Worm (Caenorhabditis elegans): ENCODE results near the gene aass-1.

aass-1 gene

DNA sequence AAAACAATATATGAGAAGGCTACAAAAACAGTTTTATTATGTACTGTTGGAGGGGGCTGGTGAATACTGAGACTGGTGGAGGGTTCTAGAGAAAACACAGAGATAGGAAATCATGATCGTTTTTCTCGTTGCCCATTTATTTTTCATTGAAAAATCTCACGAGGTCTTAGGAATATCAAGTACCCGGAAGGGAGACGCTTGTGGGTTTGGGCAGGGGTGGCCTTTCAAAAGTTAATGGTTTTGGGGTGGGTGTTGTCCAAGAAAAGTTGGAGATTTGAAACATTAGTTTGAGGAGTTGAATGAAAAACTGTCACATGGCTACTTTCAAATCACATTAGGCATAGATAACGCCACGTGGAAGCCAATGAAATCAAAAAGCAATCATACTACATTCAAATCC lies 49.8 kb downstream of the aass-1 start (continued):
- no peak for TF ChIP-seq fkh-10 (GFP tag; optimal IDR thresholded peaks at IDR 0.05)
- no peak for TF ChIP-seq Y5F2A.4 (GFP tag; optimal IDR thresholded peaks at IDR 0.05)

- TF ChIP-seq ceh-28 (tag; optimal IDR thresholded peaks at IDR 0.05), result no peak
- TF ChIP-seq php-3 (GFP tag; IDR thresholded peaks at IDR 0.05), result peak; percentile 91
- peak; percentile 49; the same call in 1 of the 2 replicates for TF ChIP-seq mxl-2 (GFP tag; conservative IDR thresholded peaks at IDR 0.05)
- TF ChIP-seq pqm-1 (tag; optimal IDR thresholded peaks at IDR 0.05), result peak; percentile 76
- no peak for TF ChIP-seq vab-7 (GFP tag; IDR thresholded peaks at IDR 0.05)
- TF ChIP-seq set-16 (GFP tag; IDR thresholded peaks at IDR 0.05), result no peak
- TF ChIP-seq nhr-6 (tag; optimal IDR thresholded peaks at IDR 0.05), result no peak
- no peak for TF ChIP-seq dmd-8 (GFP tag; IDR thresholded peaks at IDR 0.05)
- no peak for TF ChIP-seq F37D6.2 (tag; optimal IDR thresholded peaks at IDR 0.05)
- no peak for TF ChIP-seq unc-130 (GFP tag; optimal IDR thresholded peaks at IDR 0.05)
- TF ChIP-seq ceh-82 (tag; optimal IDR thresholded peaks at IDR 0.05), result no peak
- TF ChIP-seq hif-1 (tag; optimal IDR thresholded peaks at IDR 0.05), result no peak
- TF ChIP-seq nhr-10 (tag; optimal IDR thresholded peaks at IDR 0.05), result no peak
- peak; percentile 54 for TF ChIP-seq nhr-48 (tag; optimal IDR thresholded peaks at IDR 0.05)
- no peak for TF ChIP-seq ctbp-1 (GFP tag; IDR thresholded peaks at IDR 0.05)
- TF ChIP-seq ceh-32 (tag; optimal IDR thresholded peaks at IDR 0.05; ENCODE audit: poor library complexity), result no peak
- no peak for TF ChIP-seq rbr-2 (tag; optimal IDR thresholded peaks at IDR 0.05)
- 0 out of 2 replicates have a peak, but pooled peaks have one; percentile 33 for TF ChIP-seq ceh-20 (GFP tag; IDR thresholded peaks at IDR 0.05)
- no peak for TF ChIP-seq madf-5 (GFP tag; IDR thresholded peaks at IDR 0.05)
- no peak for TF ChIP-seq tag-97 (GFP tag; IDR thresholded peaks at IDR 0.05)
- no peak for TF ChIP-seq lin-38 (GFP tag; IDR thresholded peaks at IDR 0.05)
- TF ChIP-seq F10B5.3 (tag; optimal IDR thresholded peaks at IDR 0.05), result no peak
- no peak for TF ChIP-seq nhr-41 (GFP tag; IDR thresholded peaks at IDR 0.05)
- no peak for TF ChIP-seq ztf-7 (tag; optimal IDR thresholded peaks at IDR 0.05)
- TF ChIP-seq nhr-111 (GFP tag; optimal IDR thresholded peaks at IDR 0.05), result no peak
- TF ChIP-seq nhr-102 (tag; optimal IDR thresholded peaks at IDR 0.05), result peak; percentile 54
- TF ChIP-seq hlh-30 (tag; optimal IDR thresholded peaks at IDR 0.05; ENCODE audit: insufficient read depth), result peak; percentile 70
- TF ChIP-seq lin-15B (tag; optimal IDR thresholded peaks at IDR 0.05), result no peak
- peak; percentile 60; the same call in 1 of the 2 replicates for TF ChIP-seq tra-1 (GFP tag; IDR thresholded peaks at IDR 0.05)
- no peak for TF ChIP-seq nhr-11 (tag; optimal IDR thresholded peaks at IDR 0.05)
- TF ChIP-seq madf-9 (GFP tag; conservative IDR thresholded peaks at IDR 0.05), result no peak
- no peak for TF ChIP-seq duxl-1 (tag; optimal IDR thresholded peaks at IDR 0.05; ENCODE audit: poor library complexity)
- TF ChIP-seq hmg-1.1 (GFP tag; IDR thresholded peaks at IDR 0.05), result no peak
- TF ChIP-seq arid-1 (GFP tag; conservative IDR thresholded peaks at IDR 0.05), result no peak
- TF ChIP-seq daf-16 (GFP tag; optimal IDR thresholded peaks at IDR 0.05), result no peak
- TF ChIP-seq daf-16 (tag; optimal IDR thresholded peaks at IDR 0.05), result peak; percentile 78
- TF ChIP-seq lsy-2 (tag; optimal IDR thresholded peaks at IDR 0.05), result no peak
- TF ChIP-seq attf-4 (tag; optimal IDR thresholded peaks at IDR 0.05), result no peak
- no peak for TF ChIP-seq lin-29 (GFP tag; IDR thresholded peaks at IDR 0.05)
- 0 out of 2 replicates have a peak, but pooled peaks have one; percentile 31 for TF ChIP-seq T26A8.4 (GFP tag; IDR thresholded peaks at IDR 0.05)
- TF ChIP-seq F49E8.2 (tag; optimal IDR thresholded peaks at IDR 0.05; ENCODE audit: borderline replicate concordance), result no peak
- TF ChIP-seq snpc-4 (tag; optimal IDR thresholded peaks at IDR 0.05), result no peak
- TF ChIP-seq spr-1 (tag; optimal IDR thresholded peaks at IDR 0.05), result no peak
- no peak for TF ChIP-seq unc-39 (tag; optimal IDR thresholded peaks at IDR 0.05)
- TF ChIP-seq mep-1 (tag; optimal IDR thresholded peaks at IDR 0.05), result peak; percentile 52
- no peak for TF ChIP-seq dmd-9 (GFP tag; IDR thresholded peaks at IDR 0.05)
- no peak for TF ChIP-seq Y105C5A.15 (GFP tag; IDR thresholded peaks at IDR 0.05)
- TF ChIP-seq egl-43 (GFP tag; IDR thresholded peaks at IDR 0.05), result no peak
Observed at ce11 chrIV:295734-296201, 50.8 kb downstream of the aass-1 start.
